Fruit fly (Drosophila melanogaster) whole organism, pupa: ENCODE results near the gene Sptr.
A peak's percentile ranks its signal among the peaks of the same experiment; 100 is the strongest.

Experiments
- CG10348 ChIP-seq: fragments of 200-800 bp; sonication (Bioruptor generic); IDR thresholded peaks from 2 replicates; pipeline ENCODE4 v1.3.6; 2022; ENCODE audit warnings: missing biosample characterization, missing genetic modification characterization
- CG12605 ChIP-seq: fragments of 200-800 bp; sonication (Bioruptor generic); IDR thresholded peaks from 2 replicates; pipeline ENCODE4 v1.3.6; 2022; ENCODE audit warnings: missing biosample characterization, missing genetic modification characterization
- CG13204 ChIP-seq: fragments of 200-800 bp; sonication (Bioruptor generic); optimal IDR thresholded peaks from 2 replicates; lab custom pipeline; 2018; ENCODE audit warnings: missing biosample characterization, mild to moderate bottlenecking, missing genetic modification characterization, moderate library complexity
- CG14655 ChIP-seq: fragments of 200-800 bp; sonication (Bioruptor generic); optimal IDR thresholded peaks from 3 replicates; lab custom pipeline; 2017; ENCODE audit warnings: mild to moderate bottlenecking, missing biosample characterization, missing genetic modification reagents, missing genetic modification characterization
- CG15710 ChIP-seq: fragments of 200-800 bp; sonication (Bioruptor generic); optimal IDR thresholded peaks from 2 replicates; lab custom pipeline; 2018; ENCODE audit warnings: missing biosample characterization, mild to moderate bottlenecking, missing genetic modification characterization, moderate library complexity
- CG17806 ChIP-seq: fragments of 200-800 bp; sonication (Bioruptor generic); optimal IDR thresholded peaks from 2 replicates; lab custom pipeline; 2018; ENCODE audit warnings: missing biosample characterization, mild to moderate bottlenecking, missing genetic modification characterization, moderate library complexity
- CG32121 ChIP-seq: fragments of 200-800 bp; sonication (Bioruptor generic); IDR thresholded peaks from 2 replicates; pipeline ENCODE4 v1.3.6; 2022; ENCODE audit warnings: missing biosample characterization, missing genetic modification characterization
- CG34367 ChIP-seq: fragments of 200-800 bp; sonication (Bioruptor generic); optimal IDR thresholded peaks from 2 replicates; lab custom pipeline; 2018; ENCODE audit warnings: missing biosample characterization, mild to moderate bottlenecking, missing genetic modification characterization
- CG4496 ChIP-seq: fragments of 200-800 bp; sonication (Bioruptor generic); IDR thresholded peaks from 3 replicates; pipeline ENCODE4 v1.3.6; 2022; ENCODE audit warnings: missing biosample characterization, missing genetic modification characterization
- CG8159 ChIP-seq: fragments of 200-800 bp; sonication (Bioruptor generic); optimal IDR thresholded peaks from 3 replicates; lab custom pipeline; 2018; ENCODE audit warnings: missing biosample characterization, mild to moderate bottlenecking, missing genetic modification characterization, moderate library complexity
- CG8301 ChIP-seq: fragments of 200-800 bp; sonication (Bioruptor generic); optimal IDR thresholded peaks from 2 replicates; lab custom pipeline; 2018; ENCODE audit warnings: missing biosample characterization, mild to moderate bottlenecking, missing genetic modification characterization
- CG9948 ChIP-seq: fragments of 200-800 bp; sonication (Bioruptor generic); optimal IDR thresholded peaks from 2 replicates; lab custom pipeline; 2018; ENCODE audit warnings: missing biosample characterization, mild to moderate bottlenecking, missing genetic modification characterization, moderate library complexity
- D1 ChIP-seq: fragments of 200-800 bp; sonication (Bioruptor generic); optimal IDR thresholded peaks from 2 replicates; lab custom pipeline; 2018; ENCODE audit warnings: missing biosample characterization, mild to moderate bottlenecking, missing genetic modification characterization, moderate library complexity
- EcR ChIP-seq: fragments of 200-800 bp; sonication (Bioruptor generic); optimal IDR thresholded peaks from 3 replicates; lab custom pipeline; 2019; ENCODE audit warnings: missing biosample characterization, missing genetic modification characterization, mild to moderate bottlenecking, moderate library complexity, missing genetic modification reagents
- Ets98B ChIP-seq: fragments of 200-800 bp; sonication (Bioruptor generic); IDR thresholded peaks from 2 replicates; pipeline ENCODE4 v1.3.6; 2022; ENCODE audit warnings: missing biosample characterization, missing genetic modification characterization
- Pif1A ChIP-seq: fragments of 200-800 bp; sonication (Bioruptor generic); optimal IDR thresholded peaks from 3 replicates; lab custom pipeline; 2016; ENCODE audit warnings: missing biosample characterization, missing genetic modification characterization
- Pif1B ChIP-seq: fragments of 200-800 bp; sonication (Bioruptor generic); optimal IDR thresholded peaks from 3 replicates; lab custom pipeline; 2016; ENCODE audit warnings: missing biosample characterization, missing genetic modification characterization
- Snoo ChIP-seq: fragments of 200-800 bp; sonication (Bioruptor generic); optimal IDR thresholded peaks from 3 replicates; lab custom pipeline; 2017; ENCODE audit warnings: missing biosample characterization, mild to moderate bottlenecking, missing genetic modification characterization, inconsistent platforms
- fd96Ca ChIP-seq: fragments of 200-800 bp; sonication (Bioruptor generic); IDR thresholded peaks from 3 replicates; pipeline ENCODE4 v1.3.6; 2022; ENCODE audit warnings: missing biosample characterization, missing genetic modification characterization
- gl ChIP-seq: fragments of 200-800 bp; sonication (Bioruptor generic); optimal IDR thresholded peaks from 2 replicates; lab custom pipeline; 2018; ENCODE audit warnings: missing biosample characterization, mild to moderate bottlenecking, missing genetic modification characterization
- rn ChIP-seq: fragments of 200-800 bp; sonication (Bioruptor generic); IDR thresholded peaks from 2 replicates; pipeline ENCODE4 v1.3.6; 2022; ENCODE audit warnings: missing biosample characterization, missing genetic modification characterization

Gene Sptr

dm6 chrX:8497604-8498232 is 33.5 kb upstream of the Sptr start:
- TF ChIP-seq CG10348 (GFP tag; lab: Robert Waterston, UW) (no peak), EcR (GFP tag; lab: Kevin White, UChicago) (peak; percentile 28), CG15710 (tag; lab: Kevin White, UChicago) (peak; percentile 5), CG8159 (peak; percentile 43)

- no peak for TF ChIP-seq Ets98B (GFP tag; lab: Robert Waterston, UW)
- TF ChIP-seq CG15710 (tag; lab: Kevin White, UChicago), result no peak
- TF ChIP-seq EcR (GFP tag; lab: Kevin White, UChicago), result no peak
- TF ChIP-seq CG13204 (GFP tag; lab: Kevin White, UChicago), result no peak
- no peak for TF ChIP-seq gl
- TF ChIP-seq CG32121 (GFP tag; lab: Robert Waterston, UW), result no peak
- TF ChIP-seq fd96Ca, result no peak
- TF ChIP-seq CG12605 (GFP tag; lab: Robert Waterston, UW), result no peak
- TF ChIP-seq CG34367 (tag; lab: Kevin White, UChicago), result no peak
- no peak for TF ChIP-seq CG10348 (GFP tag; lab: Robert Waterston, UW)
- no peak for TF ChIP-seq CG8159
- no peak for TF ChIP-seq Pif1A (GFP tag; lab: Kevin White, UChicago)
- TF ChIP-seq CG17806 (tag; lab: Kevin White, UChicago), result no peak
- no peak for TF ChIP-seq Snoo
Observed at dm6 chrX:8496362-8496761, 32.1 kb upstream of the Sptr start.

DNA sequence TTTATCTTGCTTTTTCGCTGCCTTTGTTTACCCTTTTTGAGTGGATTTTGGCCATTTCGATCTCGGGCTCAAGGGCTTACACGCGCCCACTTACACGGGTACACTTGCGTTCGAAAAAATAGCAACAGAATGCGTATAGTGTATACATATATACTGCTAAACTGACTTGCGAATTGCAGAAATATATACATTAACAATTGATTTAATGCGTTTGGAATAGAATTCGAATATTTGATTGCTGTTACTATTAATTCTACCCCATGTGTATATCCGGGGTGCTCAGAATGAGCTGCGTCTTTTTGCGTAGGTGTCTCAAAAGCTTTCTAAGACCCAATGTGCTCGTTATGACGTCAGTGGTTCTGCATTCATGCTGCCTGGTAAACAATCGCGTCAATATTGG is 29.2 kb upstream of the Sptr start:
- TF ChIP-seq Snoo (no peak), D1 (no peak)

DNA sequence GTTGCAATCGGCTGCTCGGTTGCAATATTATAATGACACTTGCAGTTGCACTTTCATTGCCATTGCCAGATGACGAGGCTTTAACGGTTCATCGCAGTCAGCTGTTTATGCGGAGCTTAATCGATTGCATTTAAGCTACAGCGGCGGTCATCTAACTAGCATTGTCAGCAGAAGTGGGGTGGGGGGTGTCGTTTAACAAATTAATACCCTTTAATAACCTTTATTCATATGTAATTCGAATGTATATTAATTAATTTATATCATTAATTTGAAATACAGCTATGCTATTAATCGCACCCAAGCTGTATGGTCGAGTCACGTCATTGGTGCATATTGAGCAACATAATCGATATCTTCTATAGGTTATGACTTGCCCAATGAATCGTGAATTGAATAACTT is 28.6 kb upstream of the Sptr start:
- TF ChIP-seq CG15710 (tag; lab: Kevin White, UChicago) (peak; percentile 81), Pif1A (GFP tag; lab: Kevin White, UChicago) (peak; percentile 73), rn (GFP tag; lab: Robert Waterston, UW) (no peak; the same call in 1 of the 2 replicates), fd96Ca (peak; percentile 92), EcR (GFP tag; lab: Kevin White, UChicago) (no peak), CG8159 (peak; percentile 78), gl (peak; percentile 36), CG10348 (GFP tag; lab: Robert Waterston, UW) (no peak), D1 (no peak), Ets98B (GFP tag; lab: Robert Waterston, UW) (peak; percentile 92), CG32121 (GFP tag; lab: Robert Waterston, UW) (peak; percentile 85), CG17806 (tag; lab: Kevin White, UChicago) (peak; percentile 70), CG9948 (peak; percentile 69), CG14655 (GFP tag; lab: Kevin White, UChicago) (peak; percentile 79), CG4496 (peak; percentile 93), Snoo (peak; percentile 77), CG34367 (tag; lab: Kevin White, UChicago) (peak; percentile 65), CG8301 (tag; lab: Kevin White, UChicago) (peak; percentile 72), CG13204 (GFP tag; lab: Kevin White, UChicago) (no peak), CG12605 (GFP tag; lab: Robert Waterston, UW) (peak; percentile 87), Pif1B (peak; percentile 78)
- TF ChIP-seq, all 21 proteins: peak for 16

DNA sequence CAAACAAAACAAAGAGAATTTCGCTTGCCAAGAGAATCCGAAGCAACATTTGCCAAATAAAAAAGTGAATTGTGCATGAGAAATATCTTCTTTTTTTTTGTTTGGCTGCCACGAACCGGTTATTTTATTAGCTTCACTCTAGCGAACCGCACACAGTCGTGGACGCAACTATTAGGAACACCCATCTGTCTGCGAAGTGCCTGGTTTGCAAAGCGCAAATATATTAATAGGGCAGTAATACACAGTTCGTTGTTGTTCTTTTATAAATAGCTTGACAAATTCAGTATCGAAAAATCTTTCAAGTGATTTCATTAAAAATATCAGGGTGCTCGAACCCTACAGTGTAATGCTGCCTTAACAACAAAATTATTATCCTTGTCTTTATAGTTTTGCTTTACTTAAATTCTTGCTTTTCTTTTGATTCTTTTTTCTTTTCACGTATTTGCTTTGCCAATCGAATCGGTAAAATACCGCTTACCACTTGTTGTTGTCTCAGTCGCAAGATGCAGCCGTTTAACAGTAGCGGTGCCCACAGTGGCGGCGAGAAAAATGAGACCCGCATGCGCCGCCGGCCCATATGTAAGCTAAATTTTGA is 27.3 kb upstream of the Sptr start:
- TF ChIP-seq Pif1A (GFP tag; lab: Kevin White, UChicago), result peak; percentile 56
- 0 out of 2 replicates have a peak, but pooled peaks have one; percentile 21 for TF ChIP-seq CG32121 (GFP tag; lab: Robert Waterston, UW)
- peak; percentile 26; the same call in 1 of the 2 replicates for TF ChIP-seq Ets98B (GFP tag; lab: Robert Waterston, UW)
- no peak for TF ChIP-seq D1
- TF ChIP-seq Pif1B, result peak; percentile 10
- TF ChIP-seq CG4496, result no peak; the same call in 2 of the 3 replicates
- no peak for TF ChIP-seq CG10348 (GFP tag; lab: Robert Waterston, UW)
- peak; percentile 34 for TF ChIP-seq CG34367 (tag; lab: Kevin White, UChicago)
- peak; percentile 63 for TF ChIP-seq fd96Ca
- TF ChIP-seq CG15710 (tag; lab: Kevin White, UChicago), result peak; percentile 38
- TF ChIP-seq CG13204 (GFP tag; lab: Kevin White, UChicago), result no peak
- no peak for TF ChIP-seq gl
- TF ChIP-seq CG14655 (GFP tag; lab: Kevin White, UChicago), result peak; percentile 38
- TF ChIP-seq CG9948, result peak; percentile 41
- TF ChIP-seq rn (GFP tag; lab: Robert Waterston, UW), result no peak
- peak; percentile 12 for TF ChIP-seq CG17806 (tag; lab: Kevin White, UChicago)
- 0 out of 2 replicates have a peak, but pooled peaks have one; percentile 25 for TF ChIP-seq CG12605 (GFP tag; lab: Robert Waterston, UW)
- TF ChIP-seq CG8159, result peak; percentile 30
- TF ChIP-seq EcR (GFP tag; lab: Kevin White, UChicago), result no peak
- TF ChIP-seq CG8301 (tag; lab: Kevin White, UChicago), result peak; percentile 44
- peak; percentile 10 for TF ChIP-seq Snoo

- TF ChIP-seq CG8301 (tag; lab: Kevin White, UChicago), result peak; percentile 11
- TF ChIP-seq CG14655 (GFP tag; lab: Kevin White, UChicago), result peak; percentile 13
- TF ChIP-seq D1, result no peak
- no peak for TF ChIP-seq gl
- peak; percentile 14 for TF ChIP-seq CG9948
- no peak for TF ChIP-seq CG12605 (GFP tag; lab: Robert Waterston, UW)
- peak; percentile 26 for TF ChIP-seq CG15710 (tag; lab: Kevin White, UChicago)
- no peak for TF ChIP-seq EcR (GFP tag; lab: Kevin White, UChicago)
- TF ChIP-seq CG8159, result peak; percentile 31
- no peak for TF ChIP-seq CG32121 (GFP tag; lab: Robert Waterston, UW)
- peak; percentile 23 for TF ChIP-seq CG17806 (tag; lab: Kevin White, UChicago)
- no peak for TF ChIP-seq CG13204 (GFP tag; lab: Kevin White, UChicago)
Observed at dm6 chrX:8490976-8491345, 26.7 kb upstream of the Sptr start.
